Worm (Caenorhabditis elegans) whole organism, young adult: ENCODE measurements around the gene phdh-1.

Experiments
- B0261.1 ChIP-seq: sonication (generic microtip); optimal IDR thresholded peaks from 2 replicates; lab custom pipeline; 2016; ENCODE audit warnings: mild to moderate bottlenecking, missing genetic modification characterization, moderate library complexity, missing compliant biosample characterization
- F22D6.2 ChIP-seq: sonication (generic microtip); optimal IDR thresholded peaks from 2 replicates; lab custom pipeline; 2016; ENCODE audit warnings: mild to moderate bottlenecking, missing genetic modification characterization, missing compliant biosample characterization
- F23B12.7 ChIP-seq: sonication (generic microtip); optimal IDR thresholded peaks from 2 replicates; lab custom pipeline; 2017; ENCODE audit warnings: missing genetic modification characterization, mild to moderate bottlenecking, missing compliant biosample characterization, antibody characterized with exemption, moderate library complexity; ENCODE audit not compliant: insufficient read depth
- F33H1.4 ChIP-seq: fragments of 200-800 bp; sonication (Bioruptor generic); IDR thresholded peaks from 2 replicates; pipeline ENCODE4 v1.3.6; 2022; ENCODE audit warnings: missing genetic modification reagents, missing genetic modification characterization, missing compliant biosample characterization
- F49E8.2 ChIP-seq: sonication (generic microtip); optimal IDR thresholded peaks from 3 replicates; lab custom pipeline; 2017; ENCODE audit warnings: missing genetic modification characterization, mild to moderate bottlenecking, missing compliant biosample characterization, antibody characterized with exemption, moderate library complexity; ENCODE audit not compliant: insufficient read depth
- F55B11.4 ChIP-seq: sonication (generic microtip); optimal IDR thresholded peaks from 2 replicates; lab custom pipeline; 2016; ENCODE audit warnings: missing compliant biosample characterization, missing genetic modification characterization, borderline replicate concordance; ENCODE audit not compliant: insufficient read depth
- F57C9.4 ChIP-seq: sonication (generic microtip); optimal IDR thresholded peaks from 2 replicates; lab custom pipeline; 2017; ENCODE audit warnings: mild to moderate bottlenecking, missing genetic modification characterization, missing compliant biosample characterization
- T07F8.4 ChIP-seq: sonication (generic microtip); optimal IDR thresholded peaks from 2 replicates; lab custom pipeline; 2016; ENCODE audit warnings: mild to moderate bottlenecking, missing genetic modification characterization, moderate library complexity, missing compliant biosample characterization
- T26A5.8 ChIP-seq: sonication (generic microtip); optimal IDR thresholded peaks from 2 replicates; lab custom pipeline; 2016; ENCODE audit warnings: missing genetic modification characterization, missing compliant biosample characterization
- Y67H2A.10 ChIP-seq: fragments of 200-800 bp; sonication (Bioruptor generic); conservative IDR thresholded peaks from 2 replicates; pipeline ENCODE4 v1.3.6; 2022; ENCODE audit warnings: missing genetic modification reagents, missing genetic modification characterization, missing compliant biosample characterization
- ama-1 ChIP-seq, 3 experiments: fragments of 150-350 bp in 1 of 3; sonication (generic microtip) in 2 of 3; optimal IDR thresholded peaks; 2 replicates each; lab custom pipeline; 2014 to 2018; ENCODE audit warnings: missing biosample characterization in 2 of 3, missing genetic modification characterization in 2 of 3, missing genetic modification reagents in 2 of 3
- aptf-2 ChIP-seq: fragments of 200-800 bp; sonication (Bioruptor generic); conservative IDR thresholded peaks from 2 replicates; pipeline ENCODE4 v1.3.6; 2022; ENCODE audit warnings: missing genetic modification reagents, missing genetic modification characterization, missing compliant biosample characterization
- attf-6 ChIP-seq: fragments of 200-800 bp; sonication (Bioruptor generic); IDR thresholded peaks from 2 replicates; pipeline ENCODE4 v1.3.6; 2022; ENCODE audit warnings: missing genetic modification reagents, missing genetic modification characterization, missing compliant biosample characterization
- ccch-3 ChIP-seq: fragments of 200-800 bp; sonication (Bioruptor generic); optimal IDR thresholded peaks from 2 replicates; lab custom pipeline; 2018; ENCODE audit warnings: mild to moderate bottlenecking, missing genetic modification characterization, missing compliant biosample characterization
- cebp-2 ChIP-seq: fragments of 200-800 bp; sonication (Bioruptor generic); IDR thresholded peaks from 2 replicates; pipeline ENCODE4 v1.3.6; 2022; ENCODE audit warnings: missing genetic modification characterization, missing compliant biosample characterization
- ceh-91 ChIP-seq: fragments of 200-800 bp; sonication (Bioruptor generic); IDR thresholded peaks from 2 replicates; pipeline ENCODE4 v1.3.6; 2022; ENCODE audit warnings: missing genetic modification reagents, missing genetic modification characterization, missing compliant biosample characterization
- die-1 ChIP-seq: sonication (generic microtip); optimal IDR thresholded peaks from 2 replicates; lab custom pipeline; 2016; ENCODE audit warnings: missing genotype, mild to moderate bottlenecking, missing genetic modification characterization, missing compliant biosample characterization
- dpl-1 ChIP-seq: fragments of 150-350 bp; optimal IDR thresholded peaks from 2 replicates; lab custom pipeline; 2014; ENCODE audit warnings: missing biosample characterization, missing genetic modification reagents, missing genetic modification characterization
- efl-1 ChIP-seq: fragments of 150-350 bp; optimal IDR thresholded peaks from 2 replicates; lab custom pipeline; 2014; ENCODE audit warnings: missing biosample characterization, missing genetic modification reagents, missing genetic modification characterization
- egrh-3 ChIP-seq: fragments of 200-800 bp; sonication (Bioruptor generic); IDR thresholded peaks from 2 replicates; pipeline ENCODE4 v1.3.6; 2022; ENCODE audit warnings: missing genetic modification reagents, missing genetic modification characterization, missing compliant biosample characterization
- ets-4 ChIP-seq: fragments of 200-800 bp; sonication (Bioruptor generic); optimal IDR thresholded peaks from 2 replicates; lab custom pipeline; 2018; ENCODE audit warnings: mild to moderate bottlenecking, missing genetic modification characterization, missing compliant biosample characterization
- hlh-12 ChIP-seq: sonication (generic microtip); optimal IDR thresholded peaks from 2 replicates; lab custom pipeline; 2016; ENCODE audit warnings: missing genetic modification characterization, missing compliant biosample characterization
- hmg-20 ChIP-seq: fragments of 200-800 bp; sonication (Bioruptor generic); IDR thresholded peaks from 2 replicates; pipeline ENCODE4 v1.3.6; 2022; ENCODE audit warnings: missing genetic modification reagents, missing genetic modification characterization, missing compliant biosample characterization
- hsf-1 ChIP-seq: fragments of 200-800 bp; sonication (Bioruptor generic); IDR thresholded peaks from 2 replicates; pipeline ENCODE4 v1.3.6; 2022; ENCODE audit warnings: missing genetic modification reagents, missing genetic modification characterization, missing compliant biosample characterization
- lin-35 ChIP-seq, 3 experiments: fragments of 150-350 bp in 2 of 3; sonication (generic microtip) in 1 of 3; optimal IDR thresholded peaks; 2 replicates each; lab custom pipeline; 2014 to 2018; ENCODE audit warnings: missing biosample characterization in 3 of 3, missing genetic modification characterization in 3 of 3, missing genetic modification reagents in 3 of 3
- lsl-1 ChIP-seq: fragments of 200-800 bp; sonication (Bioruptor generic); optimal IDR thresholded peaks from 2 replicates; lab custom pipeline; 2018; ENCODE audit warnings: mild to moderate bottlenecking, missing genetic modification characterization, moderate library complexity, missing compliant biosample characterization
- lsy-27 ChIP-seq: sonication (generic microtip); optimal IDR thresholded peaks from 2 replicates; lab custom pipeline; 2017; ENCODE audit warnings: missing genetic modification characterization, mild to moderate bottlenecking, missing compliant biosample characterization, antibody characterized with exemption, missing genotype, borderline replicate concordance; ENCODE audit not compliant: insufficient read depth
- madf-6 ChIP-seq: fragments of 200-800 bp; sonication (Bioruptor generic); IDR thresholded peaks from 2 replicates; pipeline ENCODE4 v1.3.6; 2022; ENCODE audit warnings: missing genetic modification reagents, missing genetic modification characterization, missing compliant biosample characterization
- madf-8 ChIP-seq: fragments of 200-800 bp; sonication (Bioruptor generic); conservative IDR thresholded peaks from 2 replicates; pipeline ENCODE4 v1.3.6; 2022; ENCODE audit warnings: missing genetic modification reagents, missing genetic modification characterization, missing compliant biosample characterization
- mxl-1 ChIP-seq: sonication (generic microtip); optimal IDR thresholded peaks from 2 replicates; lab custom pipeline; 2016; ENCODE audit warnings: missing genetic modification characterization, missing compliant biosample characterization
- nfya-1 ChIP-seq: sonication (generic microtip); optimal IDR thresholded peaks from 2 replicates; lab custom pipeline; 2017; ENCODE audit warnings: antibody characterized with exemption, missing compliant biosample characterization, missing genetic modification characterization, borderline replicate concordance; ENCODE audit not compliant: insufficient read depth
- nfya-2 ChIP-seq: fragments of 200-800 bp; sonication (Bioruptor generic); IDR thresholded peaks from 2 replicates; pipeline ENCODE4 v1.3.6; 2022; ENCODE audit warnings: missing genetic modification reagents, missing genetic modification characterization, missing compliant biosample characterization
- nhr-27 ChIP-seq: fragments of 200-800 bp; sonication (Bioruptor generic); optimal IDR thresholded peaks from 2 replicates; lab custom pipeline; 2018; ENCODE audit warnings: mild to moderate bottlenecking, missing genetic modification characterization, moderate library complexity, missing compliant biosample characterization
- somi-1 ChIP-seq: fragments of 200-800 bp; sonication (Bioruptor generic); optimal IDR thresholded peaks from 2 replicates; lab custom pipeline; 2018; ENCODE audit warnings: mild to moderate bottlenecking, missing genetic modification characterization, missing compliant biosample characterization
- tlf-1 ChIP-seq: fragments of 200-800 bp; sonication (Bioruptor generic); optimal IDR thresholded peaks from 2 replicates; lab custom pipeline; 2018; ENCODE audit warnings: mild to moderate bottlenecking, missing genetic modification characterization, missing compliant biosample characterization
- zfh-2 ChIP-seq: fragments of 200-800 bp; sonication (Bioruptor generic); conservative IDR thresholded peaks from 2 replicates; pipeline ENCODE4 v1.3.6; 2022; ENCODE audit warnings: missing genetic modification reagents, missing genetic modification characterization, missing compliant biosample characterization
- zim-3 ChIP-seq: sonication (generic microtip); optimal IDR thresholded peaks from 2 replicates; lab custom pipeline; 2017; ENCODE audit warnings: mild to moderate bottlenecking, missing genetic modification characterization, moderate library complexity, missing compliant biosample characterization
- ztf-18 ChIP-seq: sonication (generic microtip); optimal IDR thresholded peaks from 2 replicates; lab custom pipeline; 2016; ENCODE audit warnings: missing genotype, mild to moderate bottlenecking, missing genetic modification characterization, missing compliant biosample characterization
- ztf-22 ChIP-seq: fragments of 200-800 bp; sonication (Bioruptor generic); optimal IDR thresholded peaks from 2 replicates; lab custom pipeline; 2018; ENCODE audit warnings: mild to moderate bottlenecking, missing genetic modification characterization, moderate library complexity, missing compliant biosample characterization
- ztf-26 ChIP-seq: sonication (generic microtip); optimal IDR thresholded peaks from 2 replicates; lab custom pipeline; 2017; ENCODE audit warnings: missing genetic modification characterization, missing compliant biosample characterization
- ztf-6 ChIP-seq: fragments of 200-800 bp; sonication (Bioruptor generic); IDR thresholded peaks from 2 replicates; pipeline ENCODE4 v1.3.6; 2022; ENCODE audit warnings: missing genetic modification reagents, missing genetic modification characterization, missing compliant biosample characterization

Gene phdh-1

DNA sequence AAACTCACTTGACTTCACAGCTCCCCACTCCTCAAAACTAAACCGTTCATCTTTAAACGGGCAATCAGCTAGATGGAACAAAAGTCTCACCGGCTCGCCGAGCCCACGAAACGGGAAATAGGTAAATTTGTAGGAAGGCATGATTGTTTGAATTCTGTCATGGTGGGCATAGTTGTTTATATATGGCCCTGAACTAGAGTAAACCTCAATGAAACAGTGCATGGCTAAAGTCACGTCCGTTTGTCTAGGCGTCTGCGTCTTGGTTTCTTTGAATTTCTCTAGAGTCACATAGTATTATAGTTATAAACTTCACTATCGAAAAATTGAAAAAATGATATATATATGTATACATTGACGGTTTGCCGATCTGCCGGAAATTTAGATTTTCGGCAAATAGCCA, 11.3 kb downstream of the phdh-1 start, which contains the start of gene gst-19:
Gene gst-19 (minus strand): TSS at position 145 of the 400 bp plus-strand sequence.
- TF ChIP-seq somi-1 (GFP tag; lab: Kevin White, UChicago) (no peak), die-1 (tag; lab: Kevin White, UChicago) (no peak), lin-35 (GFP tag; optimal IDR thresholded peaks at IDR 0.05; lab: Kevin White, UChicago) (no peak), aptf-2 (GFP tag; lab: Robert Waterston, UW) (no peak), ztf-26 (no peak), dpl-1 (GFP tag; lab: Kevin White, UChicago) (no peak), ets-4 (no peak), lsl-1 (no peak), tlf-1 (no peak)

DNA sequence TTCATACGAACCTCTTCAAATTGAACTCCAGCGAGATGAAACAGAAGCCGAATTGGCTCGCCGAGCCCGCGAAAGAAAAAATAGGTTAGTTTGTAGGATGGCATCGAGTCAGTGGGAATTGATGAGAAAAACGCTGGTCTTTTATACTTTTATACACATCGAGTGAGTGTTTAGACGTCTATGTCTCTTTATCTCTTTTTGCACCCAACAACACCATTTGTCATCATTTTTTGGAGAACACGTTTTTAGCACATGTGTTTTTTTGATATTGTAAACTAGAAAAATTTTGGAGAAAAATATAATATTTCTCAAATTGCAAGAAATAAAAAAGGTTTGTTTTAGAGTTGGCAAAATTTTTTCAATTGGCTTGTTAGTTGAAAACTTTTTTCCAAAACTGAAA, 13.9 kb downstream of the phdh-1 start, which contains the start of gene gst-16:
Gene gst-16 (minus strand): TSS at position 111 of the 400 bp plus-strand sequence.
- no peak for TF ChIP-seq B0261.1 (tag; lab: Kevin White, UChicago)
- TF ChIP-seq T07F8.4 (tag; lab: Kevin White, UChicago): no peak
- no peak for TF ChIP-seq ama-1 (optimal IDR thresholded peaks at IDR 0.05; lab: Kevin White, UChicago)
- no peak for TF ChIP-seq ama-1 (GFP tag; optimal IDR thresholded peaks at IDR 0.05; lab: Kevin White, UChicago)
- no peak for TF ChIP-seq ztf-6 (GFP tag; lab: Robert Waterston, UW)
- no peak for TF ChIP-seq mxl-1
- TF ChIP-seq ccch-3 (GFP tag; lab: Kevin White, UChicago): no peak
- no peak for TF ChIP-seq F55B11.4 (tag; lab: Kevin White, UChicago)
- no peak for TF ChIP-seq attf-6 (GFP tag; lab: Robert Waterston, UW)
- TF ChIP-seq ztf-22 (GFP tag; lab: Kevin White, UChicago): no peak
- no peak for TF ChIP-seq ceh-91 (GFP tag; lab: Robert Waterston, UW)
- no peak for TF ChIP-seq hmg-20
- TF ChIP-seq, all 124 proteins: peak for 0

DNA sequence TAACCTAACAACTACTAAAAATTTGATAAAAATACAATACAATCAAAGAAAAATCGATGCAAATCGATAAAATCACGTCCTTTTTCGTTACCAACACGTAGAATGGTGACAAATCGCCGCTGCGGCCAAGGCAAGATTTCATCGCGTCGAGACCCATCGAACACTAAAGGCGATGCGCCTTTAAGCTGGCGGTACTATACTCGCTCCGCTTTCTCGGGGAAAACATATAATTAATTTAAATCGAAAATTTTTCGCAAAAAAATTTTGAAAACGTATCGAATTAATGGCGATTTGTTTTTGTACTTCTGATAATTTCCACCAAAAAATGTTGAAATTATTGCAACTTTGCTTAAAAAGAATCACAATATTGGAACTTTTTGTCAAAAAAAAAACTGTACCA, 16.1 kb downstream of the phdh-1 start:
- TF ChIP-seq madf-8 (GFP tag; lab: Robert Waterston, UW) (0 out of 2 replicates have a peak, but pooled peaks have one; percentile 13), F33H1.4 (peak; percentile 71), madf-6 (GFP tag; lab: Robert Waterston, UW) (peak; percentile 67)

DNA sequence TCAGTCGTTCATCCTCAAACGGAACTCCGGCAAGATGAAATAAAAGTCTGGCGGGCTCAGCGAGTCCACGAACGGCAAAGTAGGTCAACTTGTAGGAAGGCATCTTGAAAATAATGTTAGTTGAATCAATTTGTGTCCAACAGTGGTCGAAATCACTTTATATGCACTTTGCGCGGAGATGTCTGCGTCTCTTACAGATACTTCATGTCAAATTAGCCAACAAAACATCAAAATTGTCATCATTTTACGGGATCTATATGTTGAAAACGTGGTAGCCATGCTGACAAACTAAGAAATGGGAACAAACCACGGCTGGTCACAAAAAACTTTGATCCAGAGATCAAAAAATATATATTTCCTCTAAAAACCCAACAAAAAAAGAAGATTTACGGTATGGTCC, 20.5 kb downstream of the phdh-1 start, which contains the start of gene gst-12:
Gene gst-12 (minus strand): TSS at position 254 of the 400 bp plus-strand sequence.
- TF ChIP-seq T26A5.8 (tag; lab: Kevin White, UChicago) (no peak), efl-1 (GFP tag; lab: Kevin White, UChicago) (no peak), Y67H2A.10 (GFP tag; lab: Robert Waterston, UW) (no peak), F22D6.2 (tag; lab: Kevin White, UChicago) (no peak), F49E8.2 (no peak), nhr-27 (no peak), hlh-12 (tag; lab: Kevin White, UChicago) (no peak), nfya-1 (tag; lab: Kevin White, UChicago) (no peak), mxl-1 (no peak), egrh-3 (GFP tag; lab: Robert Waterston, UW) (no peak), hsf-1 (GFP tag; lab: Robert Waterston, UW) (no peak), zfh-2 (GFP tag; lab: Robert Waterston, UW) (no peak), F57C9.4 (tag; lab: Kevin White, UChicago) (no peak), lsy-27 (tag; lab: Kevin White, UChicago) (no peak), nfya-2 (GFP tag; lab: Robert Waterston, UW) (no peak), ztf-18 (no peak), zim-3 (tag; lab: Kevin White, UChicago) (no peak), F23B12.7 (tag; lab: Kevin White, UChicago) (no peak), cebp-2 (GFP tag; lab: Robert Waterston, UW) (no peak)
